Fruit fly (Drosophila melanogaster) whole organism: Measurements from ENCODE around the gene sqd.

Source experiments
- CG8478 ChIP-seq: fragments of >200 bp; optimal IDR thresholded peaks from 2 replicates; lab custom pipeline; 2018; ENCODE audit warnings: inconsistent platforms
- Dll ChIP-seq: fragments of >200 bp; optimal IDR thresholded peaks from 2 replicates; lab custom pipeline; 2017
- EcR ChIP-seq, 2 experiments: fragments of >200 bp; optimal IDR thresholded peaks; 2 replicates each; lab custom pipeline; 2017; ENCODE audit warnings: missing biosample characterization in 2 of 2, missing genetic modification characterization in 2 of 2, missing genetic modification reagents in 2 of 2
- pan ChIP-seq: fragments of >200 bp; optimal IDR thresholded peaks from 2 replicates; lab custom pipeline; 2017
- psq ChIP-seq: fragments of >200 bp; optimal IDR thresholded peaks from 2 replicates; lab custom pipeline; 2017
- usp ChIP-seq: fragments of >200 bp; optimal IDR thresholded peaks from 2 replicates; lab custom pipeline; 2017; ENCODE audit warnings: missing biosample characterization, missing genetic modification characterization, mixed read lengths

The sqd gene

DNA sequence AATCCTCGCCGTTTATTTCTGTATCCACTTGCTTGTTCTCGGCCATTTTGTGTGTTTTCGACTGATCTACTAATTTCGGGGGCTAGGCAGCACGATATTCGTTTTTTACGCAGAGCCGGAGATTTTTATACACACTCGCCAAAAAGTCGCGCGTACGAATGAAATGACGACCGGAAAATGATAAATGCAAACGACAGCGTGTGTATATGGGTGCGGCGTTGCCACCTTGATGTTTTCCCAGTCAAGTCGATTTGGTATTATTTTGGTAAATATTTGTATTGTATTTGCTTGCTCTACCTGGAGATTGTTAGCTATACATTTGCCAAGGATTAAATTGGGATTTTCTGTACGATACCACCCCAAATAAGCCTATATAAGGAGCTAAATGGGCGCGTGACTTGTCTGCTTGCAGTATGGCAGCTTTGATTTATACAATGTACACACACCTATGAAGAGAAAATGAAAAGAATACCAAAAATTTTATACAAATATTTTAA lies at the start of gene sqd:
sqd (minus strand) TSS at position 431 of the 497 bp plus-strand sequence.
- TF ChIP-seq CG8478 (lab: Kevin White, UChicago) (no peak), usp (no peak), pan (lab: Kevin White, UChicago) (no peak), Dll (lab: Kevin White, UChicago) (no peak), EcR (GFP tag; optimal IDR thresholded peaks at IDR 0.05; lab: Kevin White, UChicago) (no peak), psq (lab: Kevin White, UChicago) (no peak)

DNA sequence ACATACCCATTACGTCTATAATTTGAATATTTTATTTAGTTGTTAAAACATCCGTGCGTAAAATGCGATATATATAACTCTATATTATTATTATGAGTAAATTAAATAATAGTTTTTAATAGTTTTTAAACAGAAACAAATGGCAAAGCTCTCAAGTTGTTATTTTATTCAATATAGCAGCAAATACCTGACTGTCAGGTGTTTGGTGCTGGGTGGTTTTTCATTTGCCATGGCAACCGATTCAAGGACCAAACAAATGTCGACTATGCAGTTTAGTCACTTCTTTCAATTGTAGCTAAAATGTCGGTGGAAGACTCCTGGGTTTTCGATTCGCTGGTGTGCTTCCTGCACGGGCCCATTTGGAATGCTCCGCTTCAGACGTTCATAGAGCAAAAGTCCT lies 47.6 kb upstream of the sqd start, which contains the start of gene CG14367:
CG14367 (plus strand) TSS at position 301 of the 400 bp plus-strand sequence.
- no peak for TF ChIP-seq Dll (lab: Kevin White, UChicago)

DNA sequence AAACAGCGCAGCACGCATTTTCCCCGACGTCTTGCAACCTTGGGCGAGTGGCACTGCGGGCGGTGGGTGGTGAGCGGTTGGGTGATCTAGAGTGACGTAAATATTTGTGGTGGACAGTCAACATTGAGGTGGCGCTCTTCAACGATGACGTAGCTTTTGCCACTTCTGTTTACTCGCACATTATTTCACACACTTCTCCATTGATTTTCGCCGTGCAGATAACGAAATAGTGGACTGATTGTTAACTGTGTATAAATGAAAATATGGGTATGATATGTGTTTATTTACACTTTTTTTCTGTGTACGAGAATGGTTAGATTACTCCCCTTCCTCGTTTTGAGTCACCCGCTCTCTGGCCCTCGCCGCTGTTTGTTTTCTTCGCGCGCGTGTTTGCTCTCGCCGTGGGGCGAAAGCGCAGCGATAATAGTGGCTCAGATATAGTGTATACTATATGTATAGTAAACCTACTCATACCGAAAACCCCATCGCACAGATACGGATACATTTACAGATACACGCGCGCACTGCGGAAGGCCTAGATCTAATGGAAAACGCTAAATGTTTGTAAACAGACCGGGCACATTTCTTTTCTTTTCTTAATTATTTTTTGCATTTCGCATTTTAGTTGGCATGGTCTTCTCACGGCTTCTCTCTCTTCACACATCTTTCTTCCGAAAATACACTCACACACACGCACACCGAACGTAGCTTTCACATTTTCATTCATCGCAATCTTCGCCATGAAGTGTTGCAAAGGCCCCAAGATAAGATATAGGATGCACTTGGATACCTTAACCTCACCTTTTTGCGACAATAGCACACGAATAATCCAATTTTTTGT lies 40.5 kb upstream of the sqd start, which contains the start of gene omd:
omd (minus strand) TSS at position 840 of the 841 bp plus-strand sequence.
- TF ChIP-seq pan (lab: Kevin White, UChicago) (no peak), CG8478 (lab: Kevin White, UChicago) (no peak), Dll (lab: Kevin White, UChicago) (no peak), psq (lab: Kevin White, UChicago) (no peak), EcR (GFP tag; optimal IDR thresholded peaks at IDR 0.05; lab: Kevin White, UChicago) (no peak), usp (no peak)

DNA sequence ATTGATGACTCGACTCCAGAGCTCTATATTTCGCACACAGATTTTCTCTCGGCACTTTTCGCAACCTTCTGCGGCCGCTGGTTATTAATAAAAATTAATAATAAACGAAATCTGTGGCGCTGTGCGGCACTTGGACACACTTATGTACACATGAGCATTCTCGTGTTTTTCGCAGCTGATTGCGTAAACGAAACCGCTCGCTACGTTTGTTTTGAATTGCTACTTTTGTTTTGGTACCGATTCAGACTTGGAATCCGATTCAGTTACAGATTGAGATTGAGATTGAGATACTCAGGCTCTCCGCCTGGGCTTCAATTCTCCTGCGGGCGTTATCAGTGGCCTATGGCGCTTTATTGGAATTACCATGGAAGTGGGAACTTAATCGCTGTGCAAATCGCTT lies 39.9 kb upstream of the sqd start:
- no peak for TF ChIP-seq CG8478 (lab: Kevin White, UChicago)
- no peak for TF ChIP-seq usp
- TF ChIP-seq pan (lab: Kevin White, UChicago) = no peak
- no peak for TF ChIP-seq psq (lab: Kevin White, UChicago)
- TF ChIP-seq EcR (GFP tag; optimal IDR thresholded peaks at IDR 0.05; lab: Kevin White, UChicago) = no peak
- no peak for TF ChIP-seq Dll (lab: Kevin White, UChicago)

DNA sequence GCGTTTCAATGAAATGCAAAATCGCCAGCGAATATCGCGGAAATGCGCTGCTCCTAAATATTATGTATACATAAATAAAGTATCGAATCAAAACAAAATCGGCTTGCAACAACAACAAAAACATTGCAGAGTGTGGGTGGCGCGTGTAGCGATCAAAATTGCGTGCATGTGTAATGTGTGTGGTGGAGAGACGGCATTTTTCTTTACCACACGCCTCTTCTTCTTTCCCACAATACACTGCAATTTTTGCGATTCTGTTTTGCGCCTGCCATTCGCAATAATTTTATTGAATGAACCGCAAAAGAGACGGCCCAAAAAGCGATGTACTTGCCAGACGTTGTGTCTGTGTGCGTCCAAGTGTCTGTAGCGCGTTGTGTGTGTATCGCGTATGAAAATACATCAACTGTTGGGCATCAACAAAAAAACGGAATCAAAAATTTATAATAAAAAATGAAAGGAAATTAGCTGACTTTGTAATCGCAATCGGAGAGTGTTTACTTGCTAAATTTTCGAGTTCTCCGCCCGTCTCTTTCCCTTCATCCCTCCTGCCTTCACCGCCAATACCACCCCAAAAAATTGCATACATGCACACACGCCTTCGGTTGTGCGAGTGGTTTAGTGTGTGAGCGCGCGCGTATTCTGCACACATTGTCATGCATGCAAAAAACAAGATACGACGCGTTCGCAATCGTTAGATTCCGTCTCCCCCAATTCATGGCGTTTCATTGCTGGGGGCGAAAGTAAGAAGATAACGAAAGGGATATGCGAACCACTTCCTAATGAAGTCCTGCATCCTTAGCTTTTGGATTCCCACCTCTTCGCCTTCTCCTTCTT lies 38.7 kb upstream of the sqd start:
- TF ChIP-seq Dll (lab: Kevin White, UChicago) (no peak), psq (lab: Kevin White, UChicago) (peak; percentile 44)

DNA sequence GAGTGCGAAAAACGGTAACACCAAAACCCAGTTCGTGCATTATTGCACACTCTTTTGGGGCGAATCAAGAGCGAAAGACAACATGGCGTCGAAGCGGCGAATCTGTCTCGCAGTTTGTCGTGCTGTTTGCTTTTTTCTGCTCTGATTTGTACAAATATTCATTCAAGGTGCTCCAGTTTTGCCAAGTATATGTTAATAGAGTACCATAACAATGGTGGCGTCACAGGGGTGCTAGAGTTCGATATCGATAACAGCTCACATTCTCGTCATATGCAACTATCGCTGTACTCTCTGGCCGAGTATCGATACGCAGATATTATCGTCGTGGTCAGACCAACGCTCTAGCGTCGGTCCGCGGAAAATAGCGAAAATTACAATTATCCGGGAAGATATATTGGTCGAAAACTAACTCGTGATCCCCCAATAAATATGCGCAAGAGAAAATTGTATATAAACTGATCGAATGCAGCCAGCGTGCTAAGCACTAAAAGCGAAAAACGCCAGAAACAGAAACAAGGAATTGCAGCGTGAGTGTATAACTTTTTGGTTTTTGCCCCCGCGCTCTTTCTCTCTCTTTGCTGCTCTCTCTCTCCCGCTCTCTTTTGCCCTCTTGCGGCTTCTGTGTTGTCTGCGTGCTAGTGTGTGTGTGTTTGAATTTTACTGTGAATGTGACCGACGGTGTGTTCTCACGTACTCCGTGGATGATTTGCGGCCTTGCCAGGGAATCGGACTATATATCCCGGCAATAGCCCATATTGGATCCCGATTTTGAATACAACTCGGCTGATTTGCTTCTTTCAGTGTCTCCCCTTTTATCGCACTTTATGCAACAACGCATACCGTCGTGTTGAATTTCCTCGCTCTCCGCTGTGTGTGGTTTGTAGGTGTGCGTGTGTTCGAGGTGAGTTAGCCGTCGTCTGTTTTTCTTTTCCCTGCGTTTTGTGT lies 37.8 kb upstream of the sqd start, which contains the start of gene flfl:
flfl (plus strand) TSS at position 298 of the 945 bp plus-strand sequence.
- no peak for TF ChIP-seq EcR (GFP tag; optimal IDR thresholded peaks at IDR 0.05; lab: Kevin White, UChicago)
- no peak for TF ChIP-seq pan (lab: Kevin White, UChicago)
- TF ChIP-seq Dll (lab: Kevin White, UChicago) = peak; percentile 94
- peak; percentile 7 for TF ChIP-seq CG8478 (lab: Kevin White, UChicago)

DNA sequence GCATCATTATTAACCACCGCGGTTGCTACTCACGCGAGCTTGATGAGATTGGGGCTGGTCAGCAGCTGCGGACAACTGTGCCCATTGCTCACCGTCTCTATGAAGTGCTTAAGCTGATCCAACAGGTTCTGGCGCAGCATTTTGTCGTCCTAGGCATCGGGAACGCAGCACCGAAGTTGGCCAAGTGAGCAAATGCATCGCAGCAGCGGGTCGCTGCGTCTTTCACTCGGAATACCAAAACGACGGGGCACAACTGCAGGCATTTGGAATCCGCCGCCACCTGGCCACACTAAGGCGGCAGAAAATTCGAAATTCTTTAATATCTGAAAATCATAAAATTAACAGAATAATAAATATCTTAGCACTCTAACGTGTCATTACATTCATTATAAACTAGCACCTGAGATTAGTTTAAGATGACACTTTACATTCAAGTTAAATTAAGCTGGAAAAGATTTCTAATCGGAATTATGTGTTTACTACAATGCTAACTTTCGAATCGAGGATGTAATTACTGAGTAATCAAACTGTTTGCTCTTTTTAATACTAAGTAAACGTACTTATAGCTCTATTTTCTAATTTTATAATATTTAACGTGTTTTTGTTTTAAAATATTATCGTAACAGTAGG lies 37.0 kb upstream of the sqd start:
- TF ChIP-seq psq (lab: Kevin White, UChicago) (no peak), pan (lab: Kevin White, UChicago) (no peak), EcR (GFP tag; optimal IDR thresholded peaks at IDR 0.05; lab: Kevin White, UChicago) (no peak), CG8478 (lab: Kevin White, UChicago) (no peak), usp (no peak), Dll (lab: Kevin White, UChicago) (no peak)

DNA sequence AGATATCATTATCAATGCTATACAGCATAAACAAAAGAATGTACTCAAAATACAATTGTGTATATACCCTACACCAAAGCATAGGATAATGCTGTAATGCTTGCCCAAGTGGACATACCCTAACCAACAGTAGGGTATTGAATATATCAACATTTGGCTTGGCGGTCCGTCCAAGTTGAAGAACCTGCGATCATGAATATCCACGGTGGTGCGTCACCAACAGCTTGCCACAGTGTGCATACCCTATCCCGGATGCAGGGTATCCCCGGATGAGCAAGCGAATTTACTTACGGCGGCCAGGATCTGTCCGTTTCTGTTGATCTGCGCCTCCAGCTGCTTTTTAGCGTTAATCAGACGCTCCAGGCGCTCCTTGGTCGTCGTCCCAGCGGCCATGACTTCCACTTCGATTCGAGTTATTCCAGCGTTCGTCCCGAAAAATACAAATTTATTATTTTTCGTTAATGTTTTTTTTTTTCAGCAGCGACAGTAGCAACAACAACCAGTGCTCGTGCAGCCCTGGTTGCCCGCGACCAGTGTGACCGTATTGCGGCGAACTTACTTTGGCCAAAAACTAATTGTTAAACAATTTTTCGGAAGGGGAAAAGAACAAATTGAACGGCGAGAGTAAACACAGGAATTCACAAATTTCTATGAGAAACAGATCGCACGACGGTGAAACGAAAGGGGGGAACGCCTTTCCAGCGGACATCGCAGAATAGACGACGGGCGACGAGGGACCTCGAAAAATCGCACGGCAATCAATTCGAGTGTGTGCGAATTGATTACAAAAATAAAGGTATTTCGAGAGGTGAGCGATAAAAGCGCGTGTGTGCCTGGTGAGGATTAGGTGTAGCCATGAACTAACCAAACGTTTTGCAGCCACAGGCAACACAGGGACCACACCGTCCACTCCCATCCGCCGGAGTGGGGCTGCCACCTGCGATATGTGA lies 30.3 kb upstream of the sqd start, which contains the start of the genes Lkb1 and CG9588:
Lkb1 (plus strand) TSS at position 413 of the 950 bp plus-strand sequence.
CG9588 (minus strand) TSS at position 545 of the 950 bp plus-strand sequence.
- no peak for TF ChIP-seq psq (lab: Kevin White, UChicago)
- TF ChIP-seq usp = no peak
- no peak for TF ChIP-seq Dll (lab: Kevin White, UChicago)
- TF ChIP-seq CG8478 (lab: Kevin White, UChicago) = no peak
- no peak for TF ChIP-seq EcR (GFP tag; optimal IDR thresholded peaks at IDR 0.05; lab: Kevin White, UChicago)
- TF ChIP-seq pan (lab: Kevin White, UChicago) = no peak

DNA sequence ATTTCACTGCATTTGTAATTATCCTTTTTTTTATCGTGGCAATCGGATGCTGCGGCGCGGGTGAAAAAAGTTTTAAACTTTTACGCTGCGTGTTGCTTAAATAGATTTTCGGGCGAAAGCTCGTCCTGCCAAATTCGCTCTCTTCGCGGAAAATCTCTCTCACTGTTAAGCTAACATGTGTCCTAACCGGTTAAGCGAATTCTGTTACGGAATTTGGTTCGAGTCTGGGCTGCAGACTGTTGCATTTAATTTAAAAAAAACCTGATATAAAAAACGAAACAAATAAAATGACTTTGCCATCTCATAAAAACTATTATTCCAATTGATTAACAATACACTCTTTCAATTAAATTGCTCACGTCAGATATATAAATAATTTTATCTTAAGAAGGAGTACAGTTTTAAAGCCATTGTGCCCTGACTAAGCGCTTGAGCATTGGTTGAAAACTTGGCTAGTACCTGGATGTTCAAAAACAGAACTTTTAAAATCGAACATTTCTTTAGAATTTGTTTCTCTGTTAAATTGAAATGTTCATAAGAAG lies 28.5 kb upstream of the sqd start, which contains the start of gene Task6:
Task6 (minus strand) TSS at position 51 of the 542 bp plus-strand sequence.
- no peak for TF ChIP-seq pan (lab: Kevin White, UChicago)
- no peak for TF ChIP-seq EcR (GFP tag; optimal IDR thresholded peaks at IDR 0.05; lab: Kevin White, UChicago)
- TF ChIP-seq CG8478 (lab: Kevin White, UChicago) = no peak
- TF ChIP-seq usp = no peak
- TF ChIP-seq psq (lab: Kevin White, UChicago) = no peak
- TF ChIP-seq Dll (lab: Kevin White, UChicago) = no peak
